Worm (Caenorhabditis elegans) whole organism, L4 larva: Measurements from ENCODE around the gene F26A1.8.

Experiments
- ZK546.5 ChIP-seq, 2 experiments: sonication (generic microtip); optimal IDR thresholded peaks; 2 replicates each; lab custom pipeline; 2017; ENCODE audit warnings: missing biosample characterization in 2 of 2, missing genetic modification characterization in 2 of 2
- daf-19 ChIP-seq: fragments of 200-800 bp; sonication (Bioruptor generic); conservative IDR thresholded peaks from 2 replicates; pipeline ENCODE4 v1.3.6; 2022; ENCODE audit warnings: missing genetic modification characterization, missing compliant biosample characterization
- lin-1 ChIP-seq: fragments of 200-800 bp; sonication (Bioruptor generic); IDR thresholded peaks from 2 replicates; pipeline ENCODE4 v1.3.6; 2022; ENCODE audit warnings: missing genetic modification reagents, missing genetic modification characterization, missing compliant biosample characterization
- madf-5 ChIP-seq, 2 experiments: fragments of 200-800 bp; sonication (Bioruptor generic); IDR thresholded peaks; 2 replicates each; pipeline ENCODE4 v1.3.6; 2022; ENCODE audit warnings: missing compliant biosample characterization in 2 of 2, missing genetic modification characterization in 2 of 2
- mdl-1 ChIP-seq, 2 experiments: fragments of 150-350 bp in 1 of 2; sonication (generic microtip) in 1 of 2; optimal IDR thresholded peaks; 2 replicates each; lab custom pipeline; 2014 to 2017; ENCODE audit warnings: missing biosample characterization in 2 of 2, missing genetic modification characterization in 2 of 2
- mep-1 ChIP-seq: fragments of 150-350 bp; sonication (generic microtip); optimal IDR thresholded peaks from 3 replicates; lab custom pipeline; 2014; ENCODE audit warnings: missing biosample characterization, missing genetic modification characterization
- php-3 ChIP-seq: fragments of 200-800 bp; sonication (Bioruptor generic); IDR thresholded peaks from 2 replicates; pipeline ENCODE4 v1.3.6; 2022; ENCODE audit warnings: missing genetic modification reagents, missing genetic modification characterization, missing compliant biosample characterization
- vab-7 ChIP-seq: fragments of 200-800 bp; sonication (Bioruptor generic); IDR thresholded peaks from 2 replicates; pipeline ENCODE4 v1.3.6; 2022; ENCODE audit warnings: missing genetic modification reagents, missing genetic modification characterization, missing compliant biosample characterization

- TF ChIP-seq ZK546.5 (tag; optimal IDR thresholded peaks at IDR 0.05; lab: Kevin White, UChicago) (no peak), php-3 (GFP tag; lab: Robert Waterston, UW) (no peak), mep-1 (tag; lab: Kevin White, UChicago) (no peak), daf-19 (GFP tag; lab: Robert Waterston, UW) (no peak), mdl-1 (tag; optimal IDR thresholded peaks at IDR 0.05; lab: Kevin White, UChicago) (no peak), vab-7 (GFP tag; lab: Robert Waterston, UW) (no peak), madf-5 (GFP tag; IDR thresholded peaks at IDR 0.05; lab: Robert Waterston, UW) (no peak), lin-1 (GFP tag; lab: Robert Waterston, UW) (no peak)
These were observed 39.8 kb upstream of the F26A1.8 start, which contains the start of the genes C35D10.10 and C35D10.5 for ce11 chrIII:4861744-4862401.
